Fruit fly (Drosophila melanogaster): Measurements from ENCODE around the gene CG10748.

CG10748 gene

DNA sequence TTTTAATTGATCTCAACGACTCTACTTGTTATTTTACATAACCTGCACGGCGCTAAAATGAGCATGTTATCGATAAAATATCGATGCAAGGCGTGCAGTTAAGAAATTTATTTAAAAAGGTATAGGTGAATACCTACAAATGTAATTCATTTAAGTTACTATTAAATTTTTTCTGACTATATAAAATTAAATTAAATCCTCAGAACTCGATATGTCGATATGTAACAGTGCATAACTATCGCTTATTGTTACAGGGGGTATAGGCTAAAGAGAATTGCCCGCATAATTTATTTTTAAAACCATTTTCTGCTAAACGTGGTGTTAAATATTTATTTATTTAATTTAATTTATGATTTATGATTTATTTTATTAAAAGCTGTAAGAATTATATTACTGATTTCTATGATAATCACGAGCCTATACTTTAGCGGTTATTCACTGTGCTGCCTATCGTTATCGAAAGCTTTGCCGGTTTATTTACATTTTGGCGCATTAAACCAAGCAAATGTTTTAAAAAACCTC, 45.7 kb upstream of the CG10748 start, which contains the start of the genes mRpL20 and Icmt (continued):
- TF ChIP-seq ems (GFP tag; optimal IDR thresholded peaks at IDR 0.05) = peak; percentile 73
- TF ChIP-seq GATAe (GFP tag; conservative IDR thresholded peaks at IDR 0.05) = peak; percentile 82
- peak; percentile 79 for TF ChIP-seq onecut (GFP tag; IDR thresholded peaks at IDR 0.05)
- TF ChIP-seq CG18599 (GFP tag; optimal IDR thresholded peaks at IDR 0.05) = peak; percentile 86
- peak; percentile 89 for TF ChIP-seq jigr1 (GFP tag; IDR thresholded peaks at IDR 0.05)
- TF ChIP-seq ind (GFP tag; optimal IDR thresholded peaks at IDR 0.05) = peak; percentile 87
- TF ChIP-seq sisA (GFP tag; IDR thresholded peaks at IDR 0.05) = peak; percentile 92
- TF ChIP-seq CG11723 (GFP tag; optimal IDR thresholded peaks at IDR 0.05) = peak; percentile 75
- TF ChIP-seq pzg (GFP tag; optimal IDR thresholded peaks at IDR 0.05) = peak; percentile 22
- peak; percentile 33 for TF ChIP-seq CG13624 (GFP tag; optimal IDR thresholded peaks at IDR 0.05)
- peak; percentile 32 for TF ChIP-seq CG3995 (GFP tag; optimal IDR thresholded peaks at IDR 0.05)
- TF ChIP-seq CG10431 (GFP tag; optimal IDR thresholded peaks at IDR 0.05) = peak; percentile 78
- TF ChIP-seq Hr39 (optimal IDR thresholded peaks at IDR 0.05) = no peak
- peak; percentile 73 for TF ChIP-seq trem (tag; optimal IDR thresholded peaks at IDR 0.05)
- TF ChIP-seq CG17912 (GFP tag; optimal IDR thresholded peaks at IDR 0.05) = no peak
- TF ChIP-seq CG18476 (GFP tag; optimal IDR thresholded peaks at IDR 0.05) = peak; percentile 66
- TF ChIP-seq vvl (GFP tag; IDR thresholded peaks at IDR 0.05) = peak; percentile 98
- TF ChIP-seq Camta (GFP tag; optimal IDR thresholded peaks at IDR 0.05) = no peak
- peak; percentile 99 for TF ChIP-seq Ptx1 (GFP tag; IDR thresholded peaks at IDR 0.05)
- peak; percentile 54 for TF ChIP-seq CG6854 (GFP tag; optimal IDR thresholded peaks at IDR 0.05)
- TF ChIP-seq sob (GFP tag; IDR thresholded peaks at IDR 0.05) = peak; percentile 92
- peak; percentile 62 for TF ChIP-seq CG10543 (GFP tag; optimal IDR thresholded peaks at IDR 0.05)
- TF ChIP-seq Eip74EF (GFP tag; optimal IDR thresholded peaks at IDR 0.05) = peak in 1 of 2 experiments; percentile 90
- peak; percentile 76 for TF ChIP-seq CG10654 (GFP tag; optimal IDR thresholded peaks at IDR 0.05)
- TF ChIP-seq Dip2 (GFP tag; IDR thresholded peaks at IDR 0.05) = no peak
- no peak for TF ChIP-seq pb (GFP tag; optimal IDR thresholded peaks at IDR 0.05)
- peak; percentile 93 for TF ChIP-seq Taf1 (GFP tag; IDR thresholded peaks at IDR 0.05)
- peak; percentile 96 for TF ChIP-seq CG17612 (GFP tag; IDR thresholded peaks at IDR 0.05)
- TF ChIP-seq Kr (GFP tag; optimal IDR thresholded peaks at IDR 0.05) = no peak
- TF ChIP-seq CG18764 (GFP tag; optimal IDR thresholded peaks at IDR 0.05) = peak; percentile 56
- TF ChIP-seq CG12071 (GFP tag; optimal IDR thresholded peaks at IDR 0.05) = peak; percentile 26
- TF ChIP-seq CG34376 (GFP tag; optimal IDR thresholded peaks at IDR 0.05) = peak; percentile 6
- TF ChIP-seq kay (GFP tag; optimal IDR thresholded peaks at IDR 0.05) = peak; percentile 75
- TF ChIP-seq Fer2 (tag; optimal IDR thresholded peaks at IDR 0.05) = peak; percentile 60
- no peak for TF ChIP-seq sd (tag; optimal IDR thresholded peaks at IDR 0.05)
- no peak for TF ChIP-seq NK7.1 (GFP tag; optimal IDR thresholded peaks at IDR 0.05)
- TF ChIP-seq Antp (GFP tag; optimal IDR thresholded peaks at IDR 0.05) = peak; percentile 56
- no peak for TF ChIP-seq tll (GFP tag; optimal IDR thresholded peaks at IDR 0.05)
- TF ChIP-seq YL-1 (GFP tag; optimal IDR thresholded peaks at IDR 0.05) = peak; percentile 63
- no peak for TF ChIP-seq Optix (GFP tag; IDR thresholded peaks at IDR 0.05)
- TF ChIP-seq CG12769 (tag; optimal IDR thresholded peaks at IDR 0.05) = peak; percentile 84
- peak; percentile 96 for TF ChIP-seq CG4730 (GFP tag; IDR thresholded peaks at IDR 0.05)
- peak; percentile 94 for TF ChIP-seq Atf6 (GFP tag; IDR thresholded peaks at IDR 0.05)
- peak; percentile 93 for TF ChIP-seq CG6175 (GFP tag; IDR thresholded peaks at IDR 0.05)
- TF ChIP-seq rib (GFP tag; IDR thresholded peaks at IDR 0.05) = peak; percentile 93
- TF ChIP-seq HLH54F (GFP tag; optimal IDR thresholded peaks at IDR 0.05) = peak; percentile 18
- TF ChIP-seq CG16815 (GFP tag; optimal IDR thresholded peaks at IDR 0.05) = peak; percentile 88
- TF ChIP-seq CrebB (tag; optimal IDR thresholded peaks at IDR 0.05) = peak; percentile 90
- peak; percentile 93 for TF ChIP-seq wor (GFP tag; IDR thresholded peaks at IDR 0.05)
- TF ChIP-seq TFAM (GFP tag; optimal IDR thresholded peaks at IDR 0.05) = no peak
- TF ChIP-seq CG12942 (GFP tag; optimal IDR thresholded peaks at IDR 0.05) = peak; percentile 88

Measured in whole organism, embryonic.